Worm (Caenorhabditis elegans) whole organism, mixed stage, embryonic: Measurements from ENCODE around the gene Y48E1C.1.

Source experiments
- ces-1 ChIP-seq: fragments of 150-350 bp; optimal IDR thresholded peaks from 2 replicates; lab custom pipeline; 2014; ENCODE audit warnings: missing biosample characterization, missing genetic modification reagents, missing genetic modification characterization
- ham-2 ChIP-seq: fragments of 200-800 bp; sonication (Bioruptor generic); optimal IDR thresholded peaks from 2 replicates; lab custom pipeline; 2018; ENCODE audit warnings: mild to moderate bottlenecking, missing genetic modification characterization, missing compliant biosample characterization
- lsy-2 ChIP-seq: fragments of 150-350 bp; optimal IDR thresholded peaks from 2 replicates; lab custom pipeline; 2014; ENCODE audit warnings: missing biosample characterization, missing genetic modification characterization
- mab-5 ChIP-seq: fragments of 150-350 bp; optimal IDR thresholded peaks from 2 replicates; lab custom pipeline; 2014; ENCODE audit warnings: missing biosample characterization, missing genetic modification characterization
- mep-1 ChIP-seq: fragments of 150-350 bp; optimal IDR thresholded peaks from 2 replicates; lab custom pipeline; 2017; ENCODE audit warnings: missing biosample characterization, missing genetic modification reagents, missing genetic modification characterization, inconsistent platforms
- nhr-12 ChIP-seq: fragments of 150-350 bp; optimal IDR thresholded peaks from 2 replicates; lab custom pipeline; 2014; ENCODE audit warnings: missing biosample characterization, missing genetic modification characterization
- nhr-76 ChIP-seq: sonication (generic microtip); optimal IDR thresholded peaks from 2 replicates; lab custom pipeline; 2017; ENCODE audit warnings: missing biosample characterization, missing genetic modification characterization
- sptf-1 ChIP-seq: sonication (generic microtip); optimal IDR thresholded peaks from 2 replicates; lab custom pipeline; 2017; ENCODE audit warnings: mild to moderate bottlenecking, missing genetic modification characterization, moderate library complexity, missing compliant biosample characterization
- unc-39 ChIP-seq: fragments of 150-350 bp; optimal IDR thresholded peaks from 2 replicates; lab custom pipeline; 2014; ENCODE audit warnings: missing biosample characterization, missing genetic modification characterization
- ztf-11 ChIP-seq: fragments of 150-350 bp; optimal IDR thresholded peaks from 2 replicates; lab custom pipeline; 2014; ENCODE audit warnings: missing biosample characterization, missing genetic modification characterization

ce11 chrII:13470655-13471054 lies 55.8 kb downstream of the Y48E1C.1 start:
- TF ChIP-seq ces-1 (GFP tag; lab: Kevin White, UChicago) (no peak), lsy-2 (tag; lab: Kevin White, UChicago) (no peak), nhr-76 (tag; lab: Kevin White, UChicago) (no peak), nhr-12 (tag; lab: Kevin White, UChicago) (no peak), unc-39 (tag; lab: Kevin White, UChicago) (no peak), ham-2 (GFP tag; lab: Kevin White, UChicago) (no peak), ztf-11 (tag; lab: Kevin White, UChicago) (no peak), mab-5 (tag; lab: Kevin White, UChicago) (no peak), sptf-1 (tag; lab: Kevin White, UChicago) (no peak), mep-1 (no peak)
